Worm (Caenorhabditis elegans) whole organism, L2 larva: ENCODE data around the gene Y38E10A.34.

ENCODE experiments used
- Y55F3AM.14 ChIP-seq: fragments of 200-800 bp; sonication (Bioruptor generic); optimal IDR thresholded peaks from 2 replicates; lab custom pipeline; 2018; ENCODE audit warnings: mild to moderate bottlenecking, missing genetic modification characterization, missing compliant biosample characterization
- aly-2 ChIP-seq: fragments of 150-350 bp; optimal IDR thresholded peaks from 2 replicates; lab custom pipeline; 2014; ENCODE audit warnings: missing biosample characterization, missing genetic modification characterization
- blmp-1 ChIP-seq: sonication (generic microtip); optimal IDR thresholded peaks from 2 replicates; lab custom pipeline; 2017; ENCODE audit warnings: missing genetic modification characterization, mild to moderate bottlenecking, missing compliant biosample characterization, antibody characterized with exemption, moderate library complexity; ENCODE audit not compliant: insufficient read depth
- fos-1 ChIP-seq: fragments of 150-350 bp; optimal IDR thresholded peaks from 2 replicates; lab custom pipeline; 2014; ENCODE audit warnings: missing biosample characterization, missing genetic modification characterization
- lin-11 ChIP-seq: fragments of 150-350 bp; sonication (generic microtip); optimal IDR thresholded peaks from 2 replicates; lab custom pipeline; 2014; ENCODE audit warnings: missing biosample characterization, missing genetic modification characterization, inconsistent platforms, mixed read lengths
- lsy-2 ChIP-seq, 2 experiments: fragments of 150-350 bp in 1 of 2; sonication (generic microtip) in 1 of 2; optimal IDR thresholded peaks; 2 replicates each; lab custom pipeline; 2014 to 2017; ENCODE audit warnings: missing biosample characterization in 2 of 2, missing genetic modification characterization in 2 of 2
- nhr-12 ChIP-seq: fragments of 150-350 bp; optimal IDR thresholded peaks from 2 replicates; lab custom pipeline; 2014; ENCODE audit warnings: missing biosample characterization, missing genetic modification characterization
- unc-39 ChIP-seq: fragments of 150-350 bp; optimal IDR thresholded peaks from 2 replicates; lab custom pipeline; 2014; ENCODE audit warnings: missing biosample characterization, missing genetic modification characterization
- unc-62 ChIP-seq: fragments of 150-350 bp; optimal IDR thresholded peaks from 2 replicates; lab custom pipeline; 2014; ENCODE audit warnings: missing biosample characterization, missing genetic modification reagents, missing genetic modification characterization

ce11 chrII:12659676-12660371 is 28.8 kb downstream of the Y38E10A.34 start:
- TF ChIP-seq unc-62 (GFP tag; lab: Kevin White, UChicago), result no peak
- no peak for TF ChIP-seq Y55F3AM.14
- TF ChIP-seq unc-39 (tag; lab: Kevin White, UChicago), result no peak
- no peak for TF ChIP-seq aly-2 (tag; lab: Kevin White, UChicago)
- no peak for TF ChIP-seq lin-11 (tag; lab: Kevin White, UChicago)
- no peak for TF ChIP-seq nhr-12 (tag; lab: Kevin White, UChicago)
- no peak for TF ChIP-seq blmp-1 (tag; lab: Kevin White, UChicago)
- TF ChIP-seq lsy-2 (tag; optimal IDR thresholded peaks at IDR 0.05; lab: Kevin White, UChicago), result peak in 1 of 2 experiments; percentile 48
- TF ChIP-seq fos-1 (tag; lab: Kevin White, UChicago), result no peak
